Worm (Caenorhabditis elegans): ENCODE data around the gene glc-1.

ce11 chrV:16253687-16254086 lies 34.3 kb downstream of the glc-1 start, which contains the start of gene gcy-20:
- no peak for TF ChIP-seq K11D2.4 (GFP tag; IDR thresholded peaks at IDR 0.05)
- no peak for TF ChIP-seq ama-1 (optimal IDR thresholded peaks at IDR 0.05)
- TF ChIP-seq ama-1 (GFP tag; optimal IDR thresholded peaks at IDR 0.05): no peak
- TF ChIP-seq unc-62 (GFP tag; optimal IDR thresholded peaks at IDR 0.05): no peak
- no peak for TF ChIP-seq hrde-1 (tag; optimal IDR thresholded peaks at IDR 0.05; ENCODE audit: borderline replicate concordance)
- TF ChIP-seq hsf-1 (GFP tag; IDR thresholded peaks at IDR 0.05): no peak
- TF ChIP-seq lsy-27 (tag; optimal IDR thresholded peaks at IDR 0.05; ENCODE audit: borderline replicate concordance, insufficient read depth): no peak
- TF ChIP-seq sea-2 (GFP tag; IDR thresholded peaks at IDR 0.05): no peak
- no peak for TF ChIP-seq efl-1 (GFP tag; optimal IDR thresholded peaks at IDR 0.05)
- no peak for TF ChIP-seq madf-10 (tag; optimal IDR thresholded peaks at IDR 0.05)
- no peak for TF ChIP-seq Y67H2A.10 (GFP tag; conservative IDR thresholded peaks at IDR 0.05)
- no peak for TF ChIP-seq ceh-27 (GFP tag; optimal IDR thresholded peaks at IDR 0.05)
- no peak for TF ChIP-seq unc-130 (GFP tag; optimal IDR thresholded peaks at IDR 0.05)
- no peak for TF ChIP-seq somi-1 (GFP tag; optimal IDR thresholded peaks at IDR 0.05)
